Worm (Caenorhabditis elegans) whole organism, L1 larva: ENCODE data around the gene Y39B6A.37.

Source experiments
- F16B12.6 ChIP-seq: fragments of 150-350 bp; optimal IDR thresholded peaks from 2 replicates; lab custom pipeline; 2014; ENCODE audit warnings: missing biosample characterization, missing genetic modification characterization
- aly-2 ChIP-seq: fragments of 150-350 bp; optimal IDR thresholded peaks from 2 replicates; lab custom pipeline; 2014; ENCODE audit warnings: missing biosample characterization, missing genetic modification characterization
- ama-1 ChIP-seq: fragments of 150-350 bp; optimal IDR thresholded peaks from 2 replicates; lab custom pipeline; 2014
- ceh-88 ChIP-seq: fragments of 200-800 bp; sonication (Bioruptor generic); IDR thresholded peaks from 2 replicates; pipeline ENCODE4 v1.3.6; 2022; ENCODE audit warnings: missing genetic modification characterization, missing compliant biosample characterization
- dpl-1 ChIP-seq, 3 experiments: fragments of 150-350 bp in 2 of 3; sonication (generic microtip) in 1 of 3; optimal IDR thresholded peaks; 2 replicates each; lab custom pipeline; 2014 to 2017; ENCODE audit warnings: missing biosample characterization in 3 of 3, missing genetic modification characterization in 3 of 3, missing genetic modification reagents in 3 of 3
- efl-1 ChIP-seq, 4 experiments: fragments of 150-350 bp; optimal IDR thresholded peaks in 3 of 4; peaks in 1 of 4; 1 replicate in 1 of 4; 2 replicates in 3 of 4; lab custom pipeline; 2014; ENCODE audit warnings: missing biosample characterization in 2 of 4, missing genetic modification characterization in 2 of 4, missing genetic modification reagents in 2 of 4
- egl-13 ChIP-seq: sonication (generic microtip); optimal IDR thresholded peaks from 2 replicates; lab custom pipeline; 2016; ENCODE audit warnings: missing genotype, missing genetic modification reagents, missing genetic modification characterization, missing compliant biosample characterization
- egl-27 ChIP-seq, 2 experiments: fragments of 150-350 bp in 1 of 2; sonication (generic microtip); optimal IDR thresholded peaks; 3 replicates each; lab custom pipeline; 2017 to 2018; ENCODE audit warnings: missing biosample characterization in 2 of 2, missing genetic modification characterization in 2 of 2, missing genetic modification reagents in 2 of 2
- elt-2 ChIP-seq: sonication (generic microtip); optimal IDR thresholded peaks from 2 replicates; lab custom pipeline; 2016; ENCODE audit warnings: missing genetic modification characterization, mild to moderate bottlenecking, inconsistent platforms, missing compliant biosample characterization, missing genetic modification reagents
- elt-3 ChIP-seq, 6 experiments: fragments of 150-350 bp in 1 of 6; sonication (generic microtip); optimal IDR thresholded peaks; 2 replicates each; lab custom pipeline; 2017 to 2018; ENCODE audit warnings: missing biosample characterization in 6 of 6, missing genetic modification characterization in 6 of 6, inconsistent platforms in 1 of 6
- ets-5 ChIP-seq: fragments of 200-800 bp; sonication (Bioruptor generic); IDR thresholded peaks from 2 replicates; pipeline ENCODE4 v1.3.6; 2022; ENCODE audit warnings: missing genetic modification characterization, missing compliant biosample characterization
- fkh-4 ChIP-seq: sonication (generic microtip); optimal IDR thresholded peaks from 2 replicates; lab custom pipeline; 2016; ENCODE audit warnings: missing compliant biosample characterization, missing genetic modification characterization, borderline replicate concordance
- fkh-8 ChIP-seq: sonication (generic microtip); optimal IDR thresholded peaks from 2 replicates; lab custom pipeline; 2016; ENCODE audit warnings: mild to moderate bottlenecking, missing genetic modification characterization, missing compliant biosample characterization
- fos-1 ChIP-seq: fragments of 150-350 bp; optimal IDR thresholded peaks from 2 replicates; lab custom pipeline; 2014; ENCODE audit warnings: missing biosample characterization, missing genetic modification characterization
- grh-1 ChIP-seq: fragments of 200-800 bp; sonication (Bioruptor generic); IDR thresholded peaks from 2 replicates; pipeline ENCODE4 v1.3.6; 2022; ENCODE audit warnings: missing genetic modification reagents, missing genetic modification characterization, missing compliant biosample characterization
- irx-1 ChIP-seq: sonication (generic microtip); optimal IDR thresholded peaks from 2 replicates; lab custom pipeline; 2016; ENCODE audit warnings: missing genetic modification characterization, missing compliant biosample characterization
- isw-1 ChIP-seq: fragments of 200-800 bp; sonication (Bioruptor generic); IDR thresholded peaks from 2 replicates; pipeline ENCODE4 v1.3.6; 2022; ENCODE audit warnings: missing genetic modification characterization, missing compliant biosample characterization
- jun-1 ChIP-seq: fragments of 150-350 bp; optimal IDR thresholded peaks from 2 replicates; lab custom pipeline; 2014; ENCODE audit warnings: missing biosample characterization, missing genetic modification reagents, missing genetic modification characterization
- lin-13 ChIP-seq: fragments of 150-350 bp; optimal IDR thresholded peaks from 2 replicates; lab custom pipeline; 2014; ENCODE audit warnings: missing biosample characterization, missing genetic modification reagents, missing genetic modification characterization
- lin-15B ChIP-seq: fragments of 150-350 bp; sonication (generic microtip); optimal IDR thresholded peaks from 3 replicates; lab custom pipeline; 2014; ENCODE audit warnings: missing biosample characterization, missing genetic modification characterization
- lsy-2 ChIP-seq, 2 experiments: fragments of 150-350 bp; optimal IDR thresholded peaks; 2 replicates each; lab custom pipeline; 2014; ENCODE audit warnings: missing biosample characterization in 2 of 2, missing genetic modification characterization in 2 of 2
- mdl-1 ChIP-seq, 2 experiments: fragments of 150-350 bp; optimal IDR thresholded peaks; 2 replicates each; lab custom pipeline; 2014 to 2017; ENCODE audit warnings: missing biosample characterization in 2 of 2, missing genetic modification characterization in 2 of 2, inconsistent platforms in 1 of 2
- mep-1 ChIP-seq: fragments of 150-350 bp; optimal IDR thresholded peaks from 2 replicates; lab custom pipeline; 2014; ENCODE audit warnings: missing biosample characterization, missing genetic modification characterization
- nhr-11 ChIP-seq: fragments of 150-350 bp; optimal IDR thresholded peaks from 2 replicates; lab custom pipeline; 2014; ENCODE audit warnings: missing biosample characterization, missing genetic modification characterization
- nhr-237 ChIP-seq: fragments of 150-350 bp; optimal IDR thresholded peaks from 2 replicates; lab custom pipeline; 2014; ENCODE audit warnings: missing biosample characterization, missing genetic modification characterization
- nhr-28 ChIP-seq: fragments of 150-350 bp; optimal IDR thresholded peaks from 2 replicates; lab custom pipeline; 2014; ENCODE audit warnings: missing biosample characterization, missing genetic modification characterization
- nhr-47 ChIP-seq: sonication (generic microtip); optimal IDR thresholded peaks from 2 replicates; lab custom pipeline; 2016; ENCODE audit warnings: mild to moderate bottlenecking, missing genetic modification characterization, moderate library complexity, missing compliant biosample characterization
- nhr-71 ChIP-seq: sonication (generic microtip); optimal IDR thresholded peaks from 2 replicates; lab custom pipeline; 2016; ENCODE audit warnings: mild to moderate bottlenecking, missing genetic modification characterization, moderate library complexity, missing compliant biosample characterization
- nhr-77 ChIP-seq: fragments of 150-350 bp; optimal IDR thresholded peaks from 2 replicates; lab custom pipeline; 2014; ENCODE audit warnings: missing biosample characterization, missing genetic modification characterization
- nhr-84 ChIP-seq: sonication (generic microtip); optimal IDR thresholded peaks from 2 replicates; lab custom pipeline; 2017; ENCODE audit warnings: missing biosample characterization, missing genetic modification characterization
- nhr-85 ChIP-seq: sonication (generic microtip); peaks from one replicate; lab custom pipeline; 2016; ENCODE audit warnings: missing genetic modification characterization, inconsistent platforms, missing compliant biosample characterization
- nhr-90 ChIP-seq: sonication (generic microtip); optimal IDR thresholded peaks from 2 replicates; lab custom pipeline; 2016; ENCODE audit warnings: mild to moderate bottlenecking, missing genetic modification characterization, missing compliant biosample characterization; ENCODE audit not compliant: poor library complexity
- pag-3 ChIP-seq: sonication (generic microtip); optimal IDR thresholded peaks from 2 replicates; lab custom pipeline; 2017; ENCODE audit warnings: missing genetic modification characterization, mild to moderate bottlenecking, missing compliant biosample characterization, antibody characterized with exemption, borderline replicate concordance; ENCODE audit not compliant: insufficient read depth
- pax-3 ChIP-seq: fragments of 200-800 bp; sonication (Bioruptor generic); optimal IDR thresholded peaks from 2 replicates; lab custom pipeline; 2018; ENCODE audit warnings: mild to moderate bottlenecking, missing genetic modification characterization, moderate library complexity, missing compliant biosample characterization
- pqm-1 ChIP-seq: sonication (generic microtip); optimal IDR thresholded peaks from 3 replicates; lab custom pipeline; 2017; ENCODE audit warnings: missing biosample characterization, missing genetic modification characterization
- skn-1 ChIP-seq: fragments of 150-350 bp; optimal IDR thresholded peaks from 2 replicates; lab custom pipeline; 2014; ENCODE audit warnings: missing biosample characterization, missing genetic modification characterization
- sptf-1 ChIP-seq: fragments of 150-350 bp; optimal IDR thresholded peaks from 2 replicates; lab custom pipeline; 2014; ENCODE audit warnings: missing biosample characterization, missing genetic modification characterization
- swsn-7 ChIP-seq: sonication (generic microtip); optimal IDR thresholded peaks from 2 replicates; lab custom pipeline; 2016; ENCODE audit warnings: missing genetic modification characterization, missing compliant biosample characterization
- tlp-1 ChIP-seq: fragments of 150-350 bp; optimal IDR thresholded peaks from 2 replicates; lab custom pipeline; 2014; ENCODE audit warnings: missing biosample characterization, missing genetic modification characterization
- unc-30 ChIP-seq: sonication (generic microtip); optimal IDR thresholded peaks from 2 replicates; lab custom pipeline; 2017; ENCODE audit warnings: missing biosample characterization, missing genetic modification characterization
- unc-62 ChIP-seq: fragments of 150-350 bp; optimal IDR thresholded peaks from 2 replicates; lab custom pipeline; 2014; ENCODE audit warnings: missing biosample characterization, missing genetic modification reagents, missing genetic modification characterization
- vab-15 ChIP-seq: sonication (generic microtip); optimal IDR thresholded peaks from 2 replicates; lab custom pipeline; 2017; ENCODE audit warnings: missing genotype, mild to moderate bottlenecking, missing genetic modification characterization, missing compliant biosample characterization
- zip-4 ChIP-seq: fragments of 200-800 bp; sonication (Bioruptor generic); optimal IDR thresholded peaks from 2 replicates; lab custom pipeline; 2018; ENCODE audit warnings: mild to moderate bottlenecking, missing genetic modification characterization, moderate library complexity, missing compliant biosample characterization
- ztf-4 ChIP-seq: fragments of 150-350 bp; optimal IDR thresholded peaks from 2 replicates; lab custom pipeline; 2014; ENCODE audit warnings: missing biosample characterization, missing genetic modification characterization

Gene Y39B6A.37

ce11 chrV:18969590-18970105 is 21.0 kb upstream of the Y39B6A.37 start, which contains the start of gene Y39B6A.42:
Y39B6A.42 (minus strand) TSS chrV:18969640.
- TF ChIP-seq unc-30 (tag; lab: Kevin White, UChicago) (no peak), efl-1 (optimal IDR thresholded peaks at IDR 0.05; lab: Kevin White, UChicago) (no peak), efl-1 (GFP tag; optimal IDR thresholded peaks at IDR 0.05 in 1 of 2; lab: Kevin White, UChicago) (no peak), nhr-237 (tag; lab: Kevin White, UChicago) (no peak), nhr-85 (no peak), tlp-1 (tag; lab: Kevin White, UChicago) (no peak), fkh-8 (no peak), pag-3 (tag; lab: Kevin White, UChicago) (no peak), isw-1 (GFP tag; lab: Robert Waterston, UW) (no peak), ceh-88 (GFP tag; lab: Robert Waterston, UW) (no peak), lin-15B (tag; lab: Kevin White, UChicago) (no peak), ets-5 (no peak), nhr-77 (no peak), unc-62 (GFP tag; lab: Kevin White, UChicago) (no peak), pqm-1 (tag; lab: Kevin White, UChicago) (no peak), mep-1 (tag; lab: Kevin White, UChicago) (no peak), vab-15 (no peak), egl-27 (tag; optimal IDR thresholded peaks at IDR 0.05; lab: Kevin White, UChicago) (no peak)

ce11 chrV:18976539-18976938 is 14.1 kb upstream of the Y39B6A.37 start:
- TF ChIP-seq fkh-8 (no peak), sptf-1 (tag; lab: Kevin White, UChicago) (no peak), lsy-2 (tag; optimal IDR thresholded peaks at IDR 0.05; lab: Kevin White, UChicago) (no peak), zip-4 (GFP tag; lab: Kevin White, UChicago) (no peak)
- TF ChIP-seq, all 84 proteins: peak for 0

- TF ChIP-seq skn-1 (tag; lab: Kevin White, UChicago) = no peak
- no peak for TF ChIP-seq nhr-11 (tag; lab: Kevin White, UChicago)
- no peak for TF ChIP-seq nhr-77
- TF ChIP-seq nhr-47 = no peak
- no peak for TF ChIP-seq fos-1
- no peak for TF ChIP-seq swsn-7 (tag; lab: Kevin White, UChicago)
- TF ChIP-seq mdl-1 (tag; optimal IDR thresholded peaks at IDR 0.05; lab: Kevin White, UChicago) = no peak
- TF ChIP-seq ama-1 = no peak
These were observed 12.8 kb upstream of the Y39B6A.37 start, which contains the start of gene Y39B6A.41 for ce11 chrV:18977876-18978275. Y39B6A.41 (minus strand) TSS chrV:18977976.

- TF ChIP-seq nhr-71 (tag; lab: Kevin White, UChicago) (no peak), elt-2 (tag; lab: Kevin White, UChicago) (peak; percentile 32), irx-1 (tag; lab: Kevin White, UChicago) (no peak), pax-3 (tag; lab: Kevin White, UChicago) (no peak), aly-2 (no peak), efl-1 (optimal IDR thresholded peaks at IDR 0.05; lab: Kevin White, UChicago) (no peak), efl-1 (GFP tag; optimal IDR thresholded peaks at IDR 0.05 in 1 of 2; lab: Kevin White, UChicago) (peak in 1 of 2 experiments; percentile 68), unc-30 (tag; lab: Kevin White, UChicago) (no peak), fos-1 (no peak), nhr-28 (no peak), egl-13 (no peak), grh-1 (no peak)
These were observed 12.3 kb upstream of the Y39B6A.37 start for ce11 chrV:18978301-18978700.

ce11 chrV:18980980-18981529 is 9.6 kb upstream of the Y39B6A.37 start, which contains the start of the genes mrps-35 and sws-1:
mrps-35 (plus strand) TSS chrV:18981306.
sws-1 (minus strand) TSS chrV:18981479.
- TF ChIP-seq lin-13 (peak; percentile 69), fkh-4 (tag; lab: Kevin White, UChicago) (peak; percentile 96), pag-3 (tag; lab: Kevin White, UChicago) (no peak), nhr-90 (peak; percentile 91), tlp-1 (tag; lab: Kevin White, UChicago) (no peak), nhr-84 (tag; lab: Kevin White, UChicago) (no peak), ztf-4 (tag; lab: Kevin White, UChicago) (no peak), lsy-2 (tag; optimal IDR thresholded peaks at IDR 0.05; lab: Kevin White, UChicago) (peak; percentile 72 to 74), F16B12.6 (tag; lab: Kevin White, UChicago) (no peak), pax-3 (tag; lab: Kevin White, UChicago) (peak; percentile 92), jun-1 (tag; lab: Kevin White, UChicago) (peak; percentile 3), elt-3 (tag; optimal IDR thresholded peaks at IDR 0.05; lab: Kevin White, UChicago) (peak in 1 of 6 experiments; percentile 24), efl-1 (optimal IDR thresholded peaks at IDR 0.05; lab: Kevin White, UChicago) (peak; percentile 72 to 95), efl-1 (GFP tag; optimal IDR thresholded peaks at IDR 0.05 in 1 of 2; lab: Kevin White, UChicago) (peak; percentile 94 to 99), dpl-1 (GFP tag; optimal IDR thresholded peaks at IDR 0.05; lab: Kevin White, UChicago) (peak; percentile 92 to 94 (median 93))
